Fruit fly (Drosophila melanogaster) whole organism, embryonic: ENCODE results near the gene BuGZ.

ENCODE experiments used
- Asciz ChIP-seq: fragments of 200-800 bp; sonication (Bioruptor generic); optimal IDR thresholded peaks from 2 replicates; lab custom pipeline; 2017; ENCODE audit warnings: missing biosample characterization, mild to moderate bottlenecking, missing genetic modification characterization, missing genetic modification reagents
- Awh ChIP-seq: fragments of 200-800 bp; sonication (Bioruptor generic); IDR thresholded peaks from 2 replicates; pipeline ENCODE4, ENCODE4 v1.3.6; 2022; ENCODE audit warnings: missing biosample characterization, missing genetic modification characterization
- CG10462 ChIP-seq: fragments of 200-800 bp; sonication (Bioruptor generic); optimal IDR thresholded peaks from 2 replicates; lab custom pipeline; 2016; ENCODE audit warnings: missing biosample characterization, missing genetic modification characterization
- CG10565 ChIP-seq: fragments of 200-800 bp; sonication (Bioruptor generic); optimal IDR thresholded peaks from 3 replicates; lab custom pipeline; 2016; ENCODE audit warnings: missing biosample characterization, mild to moderate bottlenecking, missing genetic modification characterization
- CG11695 ChIP-seq: fragments of 200-800 bp; sonication (Bioruptor generic); IDR thresholded peaks from 3 replicates; pipeline ENCODE4 v1.3.6; 2022; ENCODE audit warnings: missing biosample characterization, missing genetic modification characterization
- CG14860 ChIP-seq: fragments of 200-800 bp; sonication (Bioruptor generic); IDR thresholded peaks from 3 replicates; pipeline ENCODE4 v1.3.6; 2022; ENCODE audit warnings: missing biosample characterization, missing genetic modification characterization; ENCODE audit not compliant: partially characterized antibody
- CG16779 ChIP-seq: fragments of 200-800 bp; sonication (Bioruptor generic); IDR thresholded peaks from 2 replicates; pipeline ENCODE4 v1.3.6; 2022; ENCODE audit warnings: missing biosample characterization, missing genetic modification characterization
- CG17385 ChIP-seq: fragments of 200-800 bp; sonication (Bioruptor generic); optimal IDR thresholded peaks from 3 replicates; lab custom pipeline; 2018; ENCODE audit warnings: missing biosample characterization, mild to moderate bottlenecking, missing genetic modification characterization
- CG1832 ChIP-seq: fragments of 200-800 bp; sonication (Bioruptor generic); optimal IDR thresholded peaks from 2 replicates; lab custom pipeline; 2017; ENCODE audit warnings: missing biosample characterization, mild to moderate bottlenecking, missing genetic modification characterization, inconsistent platforms
- CG2116 ChIP-seq: fragments of 200-800 bp; sonication (Bioruptor generic); optimal IDR thresholded peaks from 3 replicates; lab custom pipeline; 2018; ENCODE audit warnings: missing biosample characterization, mild to moderate bottlenecking, missing genetic modification characterization
- CG2875 ChIP-seq: fragments of 200-800 bp; sonication (Bioruptor generic); optimal IDR thresholded peaks from 2 replicates; lab custom pipeline; 2017; ENCODE audit warnings: missing biosample characterization, mild to moderate bottlenecking, missing genetic modification characterization, missing genetic modification reagents
- CG31388 ChIP-seq: fragments of 200-800 bp; sonication (Bioruptor generic); optimal IDR thresholded peaks from 2 replicates; lab custom pipeline; 2016; ENCODE audit warnings: missing biosample characterization, missing genetic modification characterization
- CG33557 ChIP-seq: fragments of 200-800 bp; sonication (Bioruptor generic); optimal IDR thresholded peaks from 2 replicates; lab custom pipeline; 2019; ENCODE audit warnings: missing biosample characterization, mild to moderate bottlenecking, missing genetic modification characterization, moderate library complexity
- CG3407 ChIP-seq: fragments of 200-800 bp; sonication (Bioruptor generic); optimal IDR thresholded peaks from 2 replicates; lab custom pipeline; 2018; ENCODE audit warnings: missing biosample characterization, mild to moderate bottlenecking, missing genetic modification characterization
- CG4328 ChIP-seq: fragments of 200-800 bp; sonication (Bioruptor generic); optimal IDR thresholded peaks from 3 replicates; lab custom pipeline; 2017; ENCODE audit warnings: missing biosample characterization, missing genetic modification reagents, missing genetic modification characterization
- CG4424 ChIP-seq: fragments of 200-800 bp; sonication (Bioruptor generic); optimal IDR thresholded peaks from 3 replicates; lab custom pipeline; 2016; ENCODE audit warnings: missing biosample characterization, missing genetic modification characterization
- CG4854 ChIP-seq: fragments of 200-800 bp; sonication (Bioruptor generic); optimal IDR thresholded peaks from 2 replicates; lab custom pipeline; 2016; ENCODE audit warnings: missing biosample characterization, missing genetic modification characterization, inconsistent platforms
- CG6175 ChIP-seq: fragments of 200-800 bp; sonication (Bioruptor generic); IDR thresholded peaks from 3 replicates; pipeline ENCODE4 v1.3.6; 2022; ENCODE audit warnings: missing biosample characterization, missing genetic modification characterization
- CG6654 ChIP-seq: fragments of 200-800 bp; sonication (Bioruptor generic); optimal IDR thresholded peaks from 2 replicates; lab custom pipeline; 2017; ENCODE audit warnings: missing biosample characterization, mild to moderate bottlenecking, missing genetic modification characterization
- CG6813 ChIP-seq: fragments of 200-800 bp; sonication (Bioruptor generic); optimal IDR thresholded peaks from 2 replicates; lab custom pipeline; 2017; ENCODE audit warnings: missing biosample characterization, missing genetic modification characterization, mild to moderate bottlenecking, moderate library complexity, missing genetic modification reagents
- CG9817 ChIP-seq: fragments of 200-800 bp; sonication (Bioruptor generic); optimal IDR thresholded peaks from 2 replicates; lab custom pipeline; 2018; ENCODE audit warnings: missing biosample characterization, mild to moderate bottlenecking, missing genetic modification characterization, moderate library complexity
- CG9932 ChIP-seq: fragments of 200-800 bp; sonication (Bioruptor generic); IDR thresholded peaks from 2 replicates; pipeline ENCODE4 v1.3.6; 2022; ENCODE audit warnings: missing biosample characterization, missing genetic modification characterization
- Dad ChIP-seq: fragments of 200-800 bp; sonication (Bioruptor generic); optimal IDR thresholded peaks from 3 replicates; lab custom pipeline; 2016; ENCODE audit warnings: missing biosample characterization, missing genetic modification characterization
- Doc2 ChIP-seq: fragments of 200-800 bp; sonication (Bioruptor generic); IDR thresholded peaks from 2 replicates; pipeline ENCODE4 v1.3.6; 2022; ENCODE audit warnings: missing biosample characterization, missing genetic modification characterization
- Elba2 ChIP-seq: fragments of 200-800 bp; sonication (Bioruptor generic); optimal IDR thresholded peaks from 3 replicates; lab custom pipeline; 2016; ENCODE audit warnings: missing biosample characterization, missing genetic modification characterization
- Fer1 ChIP-seq: fragments of 200-800 bp; sonication (Bioruptor generic); optimal IDR thresholded peaks from 2 replicates; lab custom pipeline; 2017; ENCODE audit warnings: missing biosample characterization, mild to moderate bottlenecking, missing genetic modification characterization
- Gsc ChIP-seq: fragments of 200-800 bp; sonication (Bioruptor generic); IDR thresholded peaks from 2 replicates; pipeline ENCODE4 v1.3.6; 2022; ENCODE audit warnings: missing biosample characterization, missing genetic modification characterization
- HLH3B ChIP-seq: fragments of 200-800 bp; sonication (Bioruptor generic); IDR thresholded peaks from 2 replicates; pipeline ENCODE4 v1.3.6; 2022; ENCODE audit warnings: missing biosample characterization, missing genetic modification characterization
- Hmr ChIP-seq: fragments of 200-800 bp; sonication (Bioruptor generic); optimal IDR thresholded peaks from 3 replicates; lab custom pipeline; 2017; ENCODE audit warnings: mild to moderate bottlenecking, missing biosample characterization, missing genetic modification reagents, missing genetic modification characterization
- Kr ChIP-seq: fragments of 200-800 bp; sonication (Bioruptor generic); optimal IDR thresholded peaks from 2 replicates; lab custom pipeline; 2017; ENCODE audit warnings: missing biosample characterization, mild to moderate bottlenecking, missing genetic modification characterization
- Med ChIP-seq: fragments of 200-800 bp; sonication (Bioruptor generic); peaks from one replicate; lab custom pipeline; 2016; ENCODE audit warnings: missing biosample characterization, missing genetic modification characterization, mild to moderate bottlenecking, inconsistent platforms, moderate library complexity
- Nf-YC ChIP-seq: fragments of 200-800 bp; optimal IDR thresholded peaks from 3 replicates; lab custom pipeline; 2019; ENCODE audit warnings: missing biosample characterization, mild to moderate bottlenecking, missing genetic modification characterization, moderate library complexity
- Sox100B ChIP-seq: fragments of 200-800 bp; sonication (Bioruptor generic); optimal IDR thresholded peaks from 3 replicates; lab custom pipeline; 2018; ENCODE audit warnings: missing biosample characterization, mild to moderate bottlenecking, missing genetic modification characterization
- Taf1 ChIP-seq: fragments of 200-800 bp; sonication (Bioruptor generic); IDR thresholded peaks from 2 replicates; pipeline ENCODE4 v1.3.6; 2022; ENCODE audit warnings: missing biosample characterization, missing genetic modification characterization
- Xrp1 ChIP-seq: fragments of 200-800 bp; sonication (Bioruptor generic); IDR thresholded peaks from 2 replicates; pipeline ENCODE4 v1.3.6; 2022; ENCODE audit warnings: missing biosample characterization, missing genetic modification characterization
- YL-1 ChIP-seq: fragments of 200-800 bp; sonication (Bioruptor generic); optimal IDR thresholded peaks from 3 replicates; lab custom pipeline; 2017; ENCODE audit warnings: missing biosample characterization, mild to moderate bottlenecking, missing genetic modification characterization
- br ChIP-seq: fragments of >200 bp; optimal IDR thresholded peaks from 2 replicates; lab custom pipeline; 2017
- chif ChIP-seq, 2 experiments: fragments of 200-800 bp; sonication (Bioruptor generic); optimal IDR thresholded peaks; 3 replicates each; lab custom pipeline; 2016; ENCODE audit warnings: missing biosample characterization in 2 of 2, missing genetic modification characterization in 2 of 2
- fd64A ChIP-seq: fragments of 200-800 bp; sonication (Bioruptor generic); optimal IDR thresholded peaks from 3 replicates; lab custom pipeline; 2018; ENCODE audit warnings: missing biosample characterization, mild to moderate bottlenecking, missing genetic modification characterization
- her ChIP-seq: fragments of 200-800 bp; sonication (Bioruptor generic); optimal IDR thresholded peaks from 2 replicates; lab custom pipeline; 2016; ENCODE audit warnings: missing biosample characterization, missing genetic modification characterization
- lab ChIP-seq: fragments of 200-800 bp; sonication (Bioruptor generic); optimal IDR thresholded peaks from 3 replicates; lab custom pipeline; 2017; ENCODE audit warnings: missing biosample characterization, missing genetic modification characterization, mild to moderate bottlenecking, moderate library complexity, missing genetic modification reagents
- mld ChIP-seq: fragments of 200-800 bp; sonication (Bioruptor generic); IDR thresholded peaks from 3 replicates; pipeline ENCODE4 v1.3.6; 2022; ENCODE audit warnings: missing biosample characterization, missing genetic modification characterization; ENCODE audit not compliant: partially characterized antibody
- oc ChIP-seq: fragments of 200-800 bp; sonication (Bioruptor generic); optimal IDR thresholded peaks from 2 replicates; lab custom pipeline; 2018; ENCODE audit warnings: missing biosample characterization, mild to moderate bottlenecking, missing genetic modification characterization, moderate library complexity
- pan ChIP-seq, 4 experiments: fragments of >200 bp in 3 of 4; fragments of 200-800 bp in 1 of 4; sonication (Bioruptor generic) in 1 of 4; optimal IDR thresholded peaks in 3 of 4; IDR thresholded peaks in 1 of 4; 2 replicates each; pipeline versions ENCODE4 v1.3.6 to Lab custom; 2017 to 2022; ENCODE audit warnings: missing biosample characterization in 2 of 4, missing genetic modification characterization in 2 of 4, mixed read lengths in 1 of 4
- ranshi ChIP-seq: fragments of 200-800 bp; sonication (Bioruptor generic); IDR thresholded peaks from 2 replicates; pipeline ENCODE4 v1.3.6; 2022; ENCODE audit warnings: missing biosample characterization, missing genetic modification characterization
- sisA ChIP-seq: fragments of 200-800 bp; sonication (Bioruptor generic); IDR thresholded peaks from 2 replicates; pipeline ENCODE4 v1.3.6; 2022; ENCODE audit warnings: missing biosample characterization, missing genetic modification characterization
- sqz ChIP-seq: fragments of 200-800 bp; sonication (Bioruptor generic); optimal IDR thresholded peaks from 3 replicates; lab custom pipeline; 2018; ENCODE audit warnings: missing biosample characterization, mild to moderate bottlenecking, missing genetic modification characterization
- tgo ChIP-seq: fragments of 200-800 bp; sonication (Bioruptor generic); IDR thresholded peaks from 3 replicates; pipeline ENCODE4 v1.3.6; 2022; ENCODE audit warnings: missing biosample characterization, missing genetic modification characterization
- vvl ChIP-seq: fragments of 200-800 bp; sonication (Bioruptor generic); IDR thresholded peaks from 2 replicates; pipeline ENCODE4 v1.3.6; 2022; ENCODE audit warnings: missing biosample characterization, missing genetic modification characterization
- zen2 ChIP-seq: fragments of 200-800 bp; sonication (Bioruptor generic); IDR thresholded peaks from 3 replicates; pipeline ENCODE4 v1.3.6; 2022; ENCODE audit warnings: missing biosample characterization, missing genetic modification characterization; ENCODE audit not compliant: partially characterized antibody

BuGZ gene

dm6 chr2L:16710234-16710633, 33.0 kb upstream of the BuGZ start (continued):
- TF ChIP-seq CG9817 (tag; lab: Kevin White, UChicago) (no peak), CG6813 (GFP tag; lab: Kevin White, UChicago) (no peak), br (no peak), CG16779 (GFP tag; lab: Robert Waterston, UW) (no peak), CG4854 (GFP tag; lab: Kevin White, UChicago) (no peak), HLH3B (no peak), Gsc (no peak), CG6654 (GFP tag; lab: Kevin White, UChicago) (no peak), sqz (GFP tag; lab: Kevin White, UChicago) (no peak), vvl (peak; percentile 60; the same call in 1 of the 2 replicates)

dm6 chr2L:16710677-16711076, 32.5 kb upstream of the BuGZ start:
- TF ChIP-seq Doc2 (GFP tag; lab: Robert Waterston, UW) (no peak), CG10565 (no peak), Xrp1 (GFP tag; lab: Robert Waterston, UW) (0 out of 2 replicates have a peak, but pooled peaks have one; percentile 11), YL-1 (GFP tag; lab: Kevin White, UChicago) (no peak), CG1832 (GFP tag; lab: Kevin White, UChicago) (no peak), CG2875 (peak; percentile 18), Elba2 (GFP tag; lab: Kevin White, UChicago) (no peak), CG6175 (no peak), CG4328 (GFP tag; lab: Kevin White, UChicago) (no peak), Dad (GFP tag; lab: Kevin White, UChicago) (no peak), oc (tag; lab: Kevin White, UChicago) (no peak), CG3407 (GFP tag; lab: Kevin White, UChicago) (no peak), Gsc (no peak), CG9932 (GFP tag; lab: Robert Waterston, UW) (no peak), CG4424 (GFP tag; lab: Kevin White, UChicago) (no peak), pan (optimal IDR thresholded peaks at IDR 0.05; lab: Kevin White, UChicago) (no peak), pan (GFP tag; optimal IDR thresholded peaks at IDR 0.05 in 1 of 2, IDR thresholded peaks at IDR 0.05 in 1 of 2) (no peak), CG31388 (GFP tag; lab: Kevin White, UChicago) (no peak), Awh (GFP tag; lab: Robert Waterston, UW) (peak; percentile 20; the same call in 1 of the 2 replicates), CG2116 (GFP tag; lab: Kevin White, UChicago) (no peak), mld (GFP tag; lab: Robert Waterston, UW) (no peak), CG14860 (no peak), Med (GFP tag; lab: Kevin White, UChicago) (peak; percentile 14), Hmr (no peak), tgo (GFP tag; lab: Robert Waterston, UW) (no peak), fd64A (GFP tag; lab: Kevin White, UChicago) (no peak), Taf1 (GFP tag; lab: Robert Waterston, UW) (no peak), Sox100B (GFP tag; lab: Kevin White, UChicago) (no peak), chif (GFP tag; optimal IDR thresholded peaks at IDR 0.05; lab: Kevin White, UChicago) (no peak), lab (GFP tag; lab: Kevin White, UChicago) (no peak), Fer1 (GFP tag; lab: Kevin White, UChicago) (no peak), sisA (GFP tag; lab: Robert Waterston, UW) (no peak), ranshi (GFP tag; lab: Robert Waterston, UW) (no peak), Kr (no peak), zen2 (GFP tag; lab: Robert Waterston, UW) (no peak), CG10462 (GFP tag; lab: Kevin White, UChicago) (no peak), Asciz (peak; percentile 25), CG11695 (GFP tag; lab: Robert Waterston, UW) (0 out of 3 replicates have a peak, but pooled peaks have one; percentile 9), Nf-YC (tag; lab: Kevin White, UChicago) (no peak), her (GFP tag; lab: Kevin White, UChicago) (no peak), CG33557 (no peak), CG17385 (GFP tag; lab: Kevin White, UChicago) (peak; percentile 25)
